Worm (Caenorhabditis elegans): ENCODE data around the gene acp-4.

DNA sequence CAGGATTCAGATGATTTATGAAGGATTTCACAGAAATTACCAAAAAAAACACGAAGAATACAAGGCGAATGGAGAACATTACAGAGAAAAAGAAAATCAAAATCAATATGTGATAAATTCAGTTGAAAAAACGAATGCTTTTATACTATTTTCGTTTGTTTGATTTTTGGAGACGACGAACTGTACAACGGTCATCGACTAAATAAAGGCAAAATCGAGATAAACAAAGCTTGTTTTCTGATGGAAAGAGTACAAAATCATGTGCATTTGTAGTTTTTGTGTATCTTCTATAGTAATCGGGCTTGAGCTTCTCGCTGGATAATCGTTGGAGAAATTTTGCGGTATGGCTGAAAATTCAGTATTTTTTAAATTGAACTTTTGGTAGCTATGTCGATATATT, 36.2 kb upstream of the acp-4 start, which contains the start of gene M05D6.8:
- no peak for TF ChIP-seq pax-3 (tag; optimal IDR thresholded peaks at IDR 0.05)
- TF ChIP-seq egl-27 (tag; optimal IDR thresholded peaks at IDR 0.05): no peak
- no peak for TF ChIP-seq mep-1 (tag; optimal IDR thresholded peaks at IDR 0.05)
- no peak for TF ChIP-seq lin-13 (GFP tag; optimal IDR thresholded peaks at IDR 0.05)
- no peak for TF ChIP-seq mdl-1 (tag; optimal IDR thresholded peaks at IDR 0.05)
- TF ChIP-seq fos-1 (tag; optimal IDR thresholded peaks at IDR 0.05): no peak
- no peak for TF ChIP-seq nhr-77 (tag; optimal IDR thresholded peaks at IDR 0.05)
- no peak for TF ChIP-seq efl-3 (GFP tag; optimal IDR thresholded peaks at IDR 0.05)
- no peak for TF ChIP-seq sptf-1 (tag; optimal IDR thresholded peaks at IDR 0.05)
- no peak for TF ChIP-seq Y116A8C.19 (tag; optimal IDR thresholded peaks at IDR 0.05; ENCODE audit: borderline replicate concordance)
- TF ChIP-seq elt-2 (tag; optimal IDR thresholded peaks at IDR 0.05): no peak
- no peak for TF ChIP-seq fkh-10 (GFP tag; optimal IDR thresholded peaks at IDR 0.05)
- TF ChIP-seq nhr-28 (tag; optimal IDR thresholded peaks at IDR 0.05): no peak

Data from whole organism, L1 larva.